Worm (Caenorhabditis elegans) whole organism, L1 larva: ENCODE measurements around the gene C03H5.7.

ENCODE experiments used
- alr-1 ChIP-seq: fragments of 200-800 bp; sonication (Bioruptor generic); optimal IDR thresholded peaks from 2 replicates; lab custom pipeline; 2018; ENCODE audit warnings: borderline replicate concordance, mild to moderate bottlenecking, missing genetic modification characterization, missing compliant biosample characterization
- aly-2 ChIP-seq: fragments of 150-350 bp; optimal IDR thresholded peaks from 2 replicates; lab custom pipeline; 2014; ENCODE audit warnings: missing biosample characterization, missing genetic modification characterization
- ama-1 ChIP-seq: fragments of 150-350 bp; optimal IDR thresholded peaks from 2 replicates; lab custom pipeline; 2014
- elt-3 ChIP-seq, 6 experiments: fragments of 150-350 bp in 1 of 6; sonication (generic microtip); optimal IDR thresholded peaks; 2 replicates each; lab custom pipeline; 2017 to 2018; ENCODE audit warnings: missing biosample characterization in 6 of 6, missing genetic modification characterization in 6 of 6, inconsistent platforms in 1 of 6
- lin-35 ChIP-seq, 2 experiments: fragments of 150-350 bp; optimal IDR thresholded peaks; 2 replicates each; lab custom pipeline; 2014; ENCODE audit warnings: missing biosample characterization in 2 of 2, missing genetic modification characterization in 2 of 2, missing genetic modification reagents in 2 of 2
- rnt-1 ChIP-seq: sonication (generic microtip); optimal IDR thresholded peaks from 2 replicates; lab custom pipeline; 2016; ENCODE audit warnings: mild to moderate bottlenecking, missing genetic modification characterization, moderate library complexity, missing compliant biosample characterization
- sptf-1 ChIP-seq: fragments of 150-350 bp; optimal IDR thresholded peaks from 2 replicates; lab custom pipeline; 2014; ENCODE audit warnings: missing biosample characterization, missing genetic modification characterization

DNA sequence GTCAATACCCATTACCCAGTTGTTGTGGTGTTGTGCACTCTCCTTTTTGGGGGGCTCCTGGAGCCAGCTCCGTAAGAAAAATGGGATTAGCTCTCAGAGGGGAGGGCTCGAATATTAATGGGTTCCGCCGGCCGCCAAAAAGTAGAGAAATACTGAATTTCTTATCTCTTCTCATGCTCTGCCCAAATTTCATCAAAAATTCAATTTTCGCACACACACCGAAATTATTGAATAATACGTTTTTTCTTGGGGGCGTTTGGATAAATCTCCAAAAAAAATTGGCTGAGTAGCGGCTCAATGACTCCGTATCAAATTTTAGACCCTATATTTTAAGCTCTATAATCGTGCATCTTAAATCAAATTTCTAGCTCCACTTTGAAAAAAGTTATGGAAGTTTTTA lies 20.1 kb downstream of the C03H5.7 start:
- no peak for TF ChIP-seq alr-1 (tag; lab: Kevin White, UChicago)
- no peak for TF ChIP-seq ama-1 (lab: Kevin White, UChicago)
- TF ChIP-seq lin-35 (GFP tag; optimal IDR thresholded peaks at IDR 0.05; lab: Kevin White, UChicago), result no peak
- TF ChIP-seq rnt-1, result no peak
- no peak for TF ChIP-seq elt-3 (tag; optimal IDR thresholded peaks at IDR 0.05; lab: Kevin White, UChicago)
- no peak for TF ChIP-seq aly-2 (tag; lab: Kevin White, UChicago)
- TF ChIP-seq sptf-1 (tag; lab: Kevin White, UChicago), result no peak
